Fruit fly (Drosophila melanogaster) whole organism, embryonic: ENCODE results near the gene ida.

Experiments used
- Atf3 ChIP-seq: fragments of 200-800 bp; sonication (Bioruptor generic); optimal IDR thresholded peaks from 3 replicates; lab custom pipeline; 2016; ENCODE audit warnings: missing biosample characterization, missing genetic modification characterization
- BEAF-32 ChIP-seq: fragments of 200-800 bp; sonication (Bioruptor generic); optimal IDR thresholded peaks from 3 replicates; lab custom pipeline; 2017; ENCODE audit warnings: missing biosample characterization, missing genetic modification characterization, mild to moderate bottlenecking, moderate library complexity, missing genetic modification reagents
- Bgb ChIP-seq: fragments of 200-800 bp; sonication (Bioruptor generic); IDR thresholded peaks from 2 replicates; pipeline ENCODE4 v1.3.6; 2022; ENCODE audit warnings: missing biosample characterization, missing genetic modification characterization; ENCODE audit not compliant: partially characterized antibody
- C15 ChIP-seq: fragments of 200-800 bp; sonication (Bioruptor generic); IDR thresholded peaks from 3 replicates; pipeline ENCODE4 v1.3.6; 2022; ENCODE audit warnings: missing biosample characterization, missing genetic modification characterization
- CG10565 ChIP-seq: fragments of 200-800 bp; sonication (Bioruptor generic); optimal IDR thresholded peaks from 3 replicates; lab custom pipeline; 2016; ENCODE audit warnings: missing biosample characterization, mild to moderate bottlenecking, missing genetic modification characterization
- CG11085 ChIP-seq: fragments of 200-800 bp; sonication (Bioruptor generic); IDR thresholded peaks from 2 replicates; pipeline ENCODE4 v1.3.6; 2022; ENCODE audit warnings: missing biosample characterization, missing genetic modification characterization
- CG11093 ChIP-seq: fragments of 200-800 bp; sonication (Bioruptor generic); IDR thresholded peaks from 3 replicates; pipeline ENCODE4 v1.3.6; 2022; ENCODE audit warnings: missing biosample characterization, missing genetic modification characterization
- CG11247 ChIP-seq: fragments of 200-800 bp; sonication (Bioruptor generic); IDR thresholded peaks from 2 replicates; pipeline ENCODE4 v1.3.6; 2022; ENCODE audit warnings: missing biosample characterization, missing genetic modification characterization
- CG11398 ChIP-seq: fragments of 200-800 bp; sonication (Bioruptor generic); optimal IDR thresholded peaks from 2 replicates; lab custom pipeline; 2016; ENCODE audit warnings: missing biosample characterization, missing genetic modification characterization
- CG11696 ChIP-seq: fragments of 200-800 bp; sonication (Bioruptor generic); IDR thresholded peaks from 2 replicates; pipeline ENCODE4 v1.3.6; 2022; ENCODE audit warnings: missing biosample characterization, missing genetic modification characterization
- CG12155 ChIP-seq: fragments of 200-800 bp; sonication (Bioruptor generic); optimal IDR thresholded peaks from 3 replicates; lab custom pipeline; 2016; ENCODE audit warnings: missing biosample characterization, missing genetic modification characterization
- CG12236 ChIP-seq: fragments of 200-800 bp; sonication (Bioruptor generic); optimal IDR thresholded peaks from 2 replicates; lab custom pipeline; 2016; ENCODE audit warnings: missing biosample characterization, missing genetic modification characterization
- CG14050 ChIP-seq: fragments of 200-800 bp; sonication (Bioruptor generic); IDR thresholded peaks from 3 replicates; pipeline ENCODE4 v1.3.6; 2022; ENCODE audit warnings: missing biosample characterization, missing genetic modification characterization
- CG14860 ChIP-seq: fragments of 200-800 bp; sonication (Bioruptor generic); IDR thresholded peaks from 3 replicates; pipeline ENCODE4 v1.3.6; 2022; ENCODE audit warnings: missing biosample characterization, missing genetic modification characterization; ENCODE audit not compliant: partially characterized antibody
- CG15479 ChIP-seq: fragments of 200-800 bp; sonication (Bioruptor generic); optimal IDR thresholded peaks from 3 replicates; lab custom pipeline; 2019; ENCODE audit warnings: missing biosample characterization, mild to moderate bottlenecking, missing genetic modification characterization, moderate library complexity
- CG16863 ChIP-seq: fragments of 200-800 bp; sonication (Bioruptor generic); optimal IDR thresholded peaks from 3 replicates; lab custom pipeline; 2016; ENCODE audit warnings: missing biosample characterization, missing genetic modification characterization
- CG17361 ChIP-seq: fragments of 200-800 bp; sonication (Bioruptor generic); IDR thresholded peaks from 3 replicates; pipeline ENCODE4 v1.3.6; 2022; ENCODE audit warnings: missing biosample characterization, missing genetic modification characterization
- CG17912 ChIP-seq: fragments of 200-800 bp; sonication (Bioruptor generic); optimal IDR thresholded peaks from 2 replicates; lab custom pipeline; 2018; ENCODE audit warnings: missing biosample characterization, mild to moderate bottlenecking, missing genetic modification characterization
- CG2889 ChIP-seq: fragments of 200-800 bp; sonication (Bioruptor generic); IDR thresholded peaks from 3 replicates; pipeline ENCODE4 v1.3.6; 2022; ENCODE audit warnings: missing biosample characterization, missing genetic modification characterization
- CG30403 ChIP-seq: fragments of 200-800 bp; sonication (Bioruptor generic); optimal IDR thresholded peaks from 3 replicates; lab custom pipeline; 2016; ENCODE audit warnings: missing biosample characterization, missing genetic modification characterization
- CG32767 ChIP-seq: fragments of 200-800 bp; sonication (Bioruptor generic); IDR thresholded peaks from 2 replicates; pipeline ENCODE4 v1.3.6; 2022; ENCODE audit warnings: missing biosample characterization, missing genetic modification characterization
- CG33557 ChIP-seq: fragments of 200-800 bp; sonication (Bioruptor generic); optimal IDR thresholded peaks from 2 replicates; lab custom pipeline; 2019; ENCODE audit warnings: missing biosample characterization, mild to moderate bottlenecking, missing genetic modification characterization, moderate library complexity
- CG4424 ChIP-seq: fragments of 200-800 bp; sonication (Bioruptor generic); optimal IDR thresholded peaks from 3 replicates; lab custom pipeline; 2016; ENCODE audit warnings: missing biosample characterization, missing genetic modification characterization
- CG6683 ChIP-seq: fragments of 200-800 bp; sonication (Bioruptor generic); optimal IDR thresholded peaks from 2 replicates; lab custom pipeline; 2017; ENCODE audit warnings: missing biosample characterization, mild to moderate bottlenecking, missing genetic modification characterization, missing genetic modification reagents
- CG8924 ChIP-seq: fragments of 200-800 bp; optimal IDR thresholded peaks from 3 replicates; lab custom pipeline; 2019; ENCODE audit warnings: missing biosample characterization, mild to moderate bottlenecking, missing genetic modification characterization, moderate library complexity
- CG9215 ChIP-seq: fragments of 200-800 bp; sonication (Bioruptor generic); IDR thresholded peaks from 2 replicates; pipeline ENCODE4 v1.3.6; 2022; ENCODE audit warnings: missing biosample characterization, missing genetic modification characterization
- CTCF ChIP-seq: fragments of 200-800 bp; sonication (Bioruptor generic); optimal IDR thresholded peaks from 2 replicates; lab custom pipeline; 2017; ENCODE audit warnings: missing biosample characterization, mild to moderate bottlenecking, missing genetic modification characterization, moderate library complexity
- CkIIα-i1 ChIP-seq: fragments of 200-800 bp; sonication (Bioruptor generic); IDR thresholded peaks from 2 replicates; pipeline ENCODE4 v1.3.6; 2022; ENCODE audit warnings: missing biosample characterization, missing genetic modification characterization
- Dek ChIP-seq: fragments of 200-800 bp; sonication (Bioruptor generic); optimal IDR thresholded peaks from 3 replicates; lab custom pipeline; 2019; ENCODE audit warnings: missing biosample characterization, mild to moderate bottlenecking, missing genetic modification characterization, moderate library complexity
- Dip3 ChIP-seq: fragments of 200-800 bp; sonication (Bioruptor generic); optimal IDR thresholded peaks from 3 replicates; lab custom pipeline; 2016; ENCODE audit warnings: missing biosample characterization, missing genetic modification characterization
- Dll ChIP-seq: fragments of 200-800 bp; sonication (Bioruptor generic); IDR thresholded peaks from 4 replicates; pipeline ENCODE4 v1.3.6; 2022; ENCODE audit warnings: missing biosample characterization, missing genetic modification characterization; ENCODE audit not compliant: partially characterized antibody
- H15 ChIP-seq: fragments of 200-800 bp; sonication (Bioruptor generic); IDR thresholded peaks from 3 replicates; pipeline ENCODE4 v1.3.6; 2022; ENCODE audit warnings: missing biosample characterization, missing genetic modification characterization
- Hsf ChIP-seq: fragments of 200-800 bp; sonication (Bioruptor generic); optimal IDR thresholded peaks from 3 replicates; lab custom pipeline; 2016; ENCODE audit warnings: missing biosample characterization, missing genetic modification characterization
- NC2α ChIP-seq: fragments of 200-800 bp; sonication (Bioruptor generic); optimal IDR thresholded peaks from 2 replicates; lab custom pipeline; 2016; ENCODE audit warnings: missing biosample characterization, missing genetic modification characterization
- Opbp ChIP-seq: fragments of 200-800 bp; sonication (Bioruptor generic); IDR thresholded peaks from 3 replicates; pipeline ENCODE4 v1.3.6; 2022; ENCODE audit warnings: missing biosample characterization, missing genetic modification characterization; ENCODE audit not compliant: partially characterized antibody
- Scr ChIP-seq: fragments of 200-800 bp; sonication (Bioruptor generic); IDR thresholded peaks from 2 replicates; pipeline ENCODE4 v1.3.6; 2022; ENCODE audit warnings: missing biosample characterization, missing genetic modification characterization; ENCODE audit not compliant: partially characterized antibody
- Spps ChIP-seq: fragments of 200-800 bp; sonication (Bioruptor generic); optimal IDR thresholded peaks from 2 replicates; lab custom pipeline; 2018; ENCODE audit warnings: missing biosample characterization, mild to moderate bottlenecking, missing genetic modification characterization
- Sry-δ ChIP-seq: fragments of 200-800 bp; sonication (Bioruptor generic); optimal IDR thresholded peaks from 2 replicates; lab custom pipeline; 2016; ENCODE audit warnings: missing biosample characterization, missing genetic modification characterization
- Stat92E ChIP-seq, 3 experiments: fragments of >200 bp in 2 of 3; fragments of 200-800 bp in 1 of 3; sonication (Bioruptor generic) in 1 of 3; optimal IDR thresholded peaks; 2 replicates each; lab custom pipeline; 2017 to 2019; ENCODE audit warnings: missing biosample characterization in 3 of 3, missing genetic modification characterization in 3 of 3, mild to moderate bottlenecking in 1 of 3, moderate library complexity in 1 of 3
- bab2 ChIP-seq: fragments of 200-800 bp; sonication (Bioruptor generic); optimal IDR thresholded peaks from 2 replicates; lab custom pipeline; 2016; ENCODE audit warnings: missing biosample characterization, missing genetic modification characterization
- chif ChIP-seq, 2 experiments: fragments of 200-800 bp; sonication (Bioruptor generic); optimal IDR thresholded peaks; 3 replicates each; lab custom pipeline; 2016; ENCODE audit warnings: missing biosample characterization in 2 of 2, missing genetic modification characterization in 2 of 2
- cwo ChIP-seq: fragments of 200-800 bp; sonication (Bioruptor generic); optimal IDR thresholded peaks from 3 replicates; lab custom pipeline; 2017; ENCODE audit warnings: missing biosample characterization, missing genetic modification characterization, mild to moderate bottlenecking, moderate library complexity, missing genetic modification reagents
- dan ChIP-seq: fragments of 200-800 bp; sonication (Bioruptor generic); IDR thresholded peaks from 2 replicates; pipeline ENCODE4 v1.3.6; 2022; ENCODE audit warnings: missing biosample characterization, missing genetic modification characterization
- emc ChIP-seq: fragments of 200-800 bp; sonication (Bioruptor generic); optimal IDR thresholded peaks from 2 replicates; lab custom pipeline; 2016; ENCODE audit warnings: missing biosample characterization, missing genetic modification characterization
- gt ChIP-seq: fragments of 200-800 bp; sonication (Bioruptor generic); IDR thresholded peaks from 2 replicates; pipeline ENCODE4 v1.3.6; 2022; ENCODE audit warnings: missing biosample characterization, missing genetic modification characterization
- ken ChIP-seq: fragments of 200-800 bp; sonication (Bioruptor generic); IDR thresholded peaks from 3 replicates; pipeline ENCODE4 v1.3.6; 2022; ENCODE audit warnings: missing biosample characterization, missing genetic modification characterization
- oc ChIP-seq: fragments of 200-800 bp; sonication (Bioruptor generic); optimal IDR thresholded peaks from 2 replicates; lab custom pipeline; 2018; ENCODE audit warnings: missing biosample characterization, mild to moderate bottlenecking, missing genetic modification characterization, moderate library complexity
- sob ChIP-seq: fragments of 200-800 bp; sonication (Bioruptor generic); IDR thresholded peaks from 2 replicates; pipeline ENCODE4 v1.3.6; 2022; ENCODE audit warnings: missing biosample characterization, missing genetic modification characterization
- tin ChIP-seq: fragments of 200-800 bp; sonication (Bioruptor generic); optimal IDR thresholded peaks from 3 replicates; lab custom pipeline; 2016; ENCODE audit warnings: missing biosample characterization, missing genetic modification characterization
- tll ChIP-seq, 2 experiments: fragments of 200-800 bp in 1 of 2; fragments of >200 bp in 1 of 2; sonication (Bioruptor generic) in 1 of 2; optimal IDR thresholded peaks; 2 replicates each; lab custom pipeline; 2017 to 2019; ENCODE audit warnings: missing biosample characterization in 2 of 2, missing genetic modification characterization in 2 of 2, mild to moderate bottlenecking in 1 of 2, moderate library complexity in 1 of 2
- trem ChIP-seq: fragments of 200-800 bp; optimal IDR thresholded peaks from 3 replicates; lab custom pipeline; 2019; ENCODE audit warnings: missing biosample characterization, mild to moderate bottlenecking, missing genetic modification characterization, moderate library complexity
- ttk ChIP-seq: fragments of 200-800 bp; sonication (Bioruptor generic); IDR thresholded peaks from 2 replicates; pipeline ENCODE4 v2.1.2; 2022; ENCODE audit warnings: missing biosample characterization, missing genetic modification characterization

ida gene

DNA sequence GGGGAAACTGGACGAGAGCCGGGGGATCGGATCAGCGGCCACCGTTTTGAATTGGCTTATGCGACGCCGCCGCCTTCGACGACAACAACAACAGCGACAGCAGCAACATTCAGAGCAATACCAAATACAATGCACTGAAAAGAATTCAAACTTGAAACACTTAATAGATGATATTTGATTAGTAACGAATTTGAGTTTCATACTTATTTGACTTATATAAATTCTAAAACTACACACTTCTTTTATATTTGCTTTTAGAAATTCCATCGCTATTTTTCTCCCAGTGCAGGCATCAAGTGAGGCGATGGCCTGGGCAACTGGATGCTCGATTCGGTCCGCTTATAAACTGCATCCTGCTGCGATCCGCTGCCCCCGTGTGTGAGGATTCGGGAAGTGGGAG lies 37.1 kb upstream of the ida start (continued):
- TF ChIP-seq CG11696 (GFP tag; lab: Robert Waterston, UW) (no peak), oc (tag; lab: Kevin White, UChicago) (no peak), CG33557 (GFP tag; lab: Kevin White, UChicago) (no peak), CG14050 (no peak), CG11247 (GFP tag; lab: Robert Waterston, UW) (no peak), dan (GFP tag; lab: Robert Waterston, UW) (no peak), BEAF-32 (GFP tag; lab: Kevin White, UChicago) (no peak), Dll (GFP tag; lab: Robert Waterston, UW) (no peak), CG14860 (no peak), CG10565 (GFP tag; lab: Kevin White, UChicago) (no peak), trem (tag; lab: Kevin White, UChicago) (no peak), CG11085 (GFP tag; lab: Robert Waterston, UW) (no peak), C15 (GFP tag; lab: Robert Waterston, UW) (no peak), CG30403 (GFP tag; lab: Kevin White, UChicago) (peak; percentile 2), CG32767 (GFP tag; lab: Robert Waterston, UW) (0 out of 2 replicates have a peak, but pooled peaks have one; percentile 15), CG2889 (GFP tag; lab: Robert Waterston, UW) (no peak), CTCF (no peak), Bgb (GFP tag; lab: Robert Waterston, UW) (no peak), CG6683 (no peak), CG8924 (peak; percentile 22), CG17361 (GFP tag; lab: Robert Waterston, UW) (peak; percentile 47; the same call in 2 of the 3 replicates), CG12236 (GFP tag; lab: Kevin White, UChicago) (no peak), Hsf (peak; percentile 23), CG9215 (GFP tag; lab: Robert Waterston, UW) (no peak), H15 (GFP tag; lab: Robert Waterston, UW) (no peak), chif (GFP tag; optimal IDR thresholded peaks at IDR 0.05; lab: Kevin White, UChicago) (peak; percentile 32 to 58), ttk (no peak), sob (GFP tag; lab: Robert Waterston, UW) (no peak), emc (GFP tag; lab: Kevin White, UChicago) (no peak), Sry-δ (GFP tag; lab: Kevin White, UChicago) (no peak), tin (no peak), cwo (GFP tag; lab: Kevin White, UChicago) (no peak), CG4424 (no peak), NC2α (no peak), CG12155 (GFP tag; lab: Kevin White, UChicago) (no peak), tll (GFP tag; optimal IDR thresholded peaks at IDR 0.05; lab: Kevin White, UChicago) (no peak), CkIIα-i1 (GFP tag; lab: Robert Waterston, UW) (no peak), CG17912 (GFP tag; lab: Kevin White, UChicago) (no peak), CG16863 (GFP tag; lab: Kevin White, UChicago) (no peak), ken (GFP tag; lab: Robert Waterston, UW) (no peak), Dip3 (no peak), Spps (tag; lab: Kevin White, UChicago) (no peak), CG15479 (GFP tag; lab: Kevin White, UChicago) (no peak), Opbp (no peak), CG11093 (GFP tag; lab: Robert Waterston, UW) (no peak), Scr (GFP tag; lab: Robert Waterston, UW) (no peak), CG11398 (GFP tag; lab: Kevin White, UChicago) (no peak), Atf3 (GFP tag; lab: Kevin White, UChicago) (no peak), Stat92E (GFP tag; optimal IDR thresholded peaks at IDR 0.05; lab: Kevin White, UChicago) (no peak), gt (no peak), Dek (tag; lab: Kevin White, UChicago) (no peak), bab2 (GFP tag; lab: Kevin White, UChicago) (no peak)
